Fruit fly (Drosophila melanogaster) whole organism, embryonic: Measurements from ENCODE around the gene MSBP.

Experiments used
- Bdp1 ChIP-seq: fragments of 200-800 bp; sonication (Bioruptor generic); optimal IDR thresholded peaks from 3 replicates; lab custom pipeline; 2016; ENCODE audit warnings: missing biosample characterization, missing genetic modification characterization
- CG10565 ChIP-seq: fragments of 200-800 bp; sonication (Bioruptor generic); optimal IDR thresholded peaks from 3 replicates; lab custom pipeline; 2016; ENCODE audit warnings: missing biosample characterization, mild to moderate bottlenecking, missing genetic modification characterization
- CG10654 ChIP-seq: fragments of 200-800 bp; sonication (Bioruptor generic); optimal IDR thresholded peaks from 2 replicates; lab custom pipeline; 2016; ENCODE audit warnings: missing biosample characterization, missing genetic modification characterization
- CG11723 ChIP-seq: fragments of 200-800 bp; sonication (Bioruptor generic); optimal IDR thresholded peaks from 2 replicates; lab custom pipeline; 2017; ENCODE audit warnings: missing biosample characterization, mild to moderate bottlenecking, missing genetic modification characterization
- CG12219 ChIP-seq: fragments of 200-800 bp; sonication (Bioruptor generic); optimal IDR thresholded peaks from 3 replicates; lab custom pipeline; 2018; ENCODE audit warnings: missing biosample characterization, mild to moderate bottlenecking, missing genetic modification characterization
- CG14050 ChIP-seq: fragments of 200-800 bp; sonication (Bioruptor generic); IDR thresholded peaks from 3 replicates; pipeline ENCODE4 v1.3.6; 2022; ENCODE audit warnings: missing biosample characterization, missing genetic modification characterization
- CG15073 ChIP-seq: fragments of 200-800 bp; sonication (Bioruptor generic); optimal IDR thresholded peaks from 2 replicates; lab custom pipeline; 2016; ENCODE audit warnings: missing biosample characterization, missing genetic modification characterization
- CG15479 ChIP-seq: fragments of 200-800 bp; sonication (Bioruptor generic); optimal IDR thresholded peaks from 3 replicates; lab custom pipeline; 2019; ENCODE audit warnings: missing biosample characterization, mild to moderate bottlenecking, missing genetic modification characterization, moderate library complexity
- CG1647 ChIP-seq: fragments of 200-800 bp; sonication (Bioruptor generic); optimal IDR thresholded peaks from 3 replicates; lab custom pipeline; 2016; ENCODE audit warnings: missing biosample characterization, missing genetic modification characterization
- CG16813 ChIP-seq: fragments of 200-800 bp; sonication (Bioruptor generic); IDR thresholded peaks from 3 replicates; pipeline ENCODE4 v1.3.6; 2022; ENCODE audit warnings: missing biosample characterization, missing genetic modification characterization; ENCODE audit not compliant: partially characterized antibody
- CG17359 ChIP-seq: fragments of 200-800 bp; sonication (Bioruptor generic); optimal IDR thresholded peaks from 3 replicates; lab custom pipeline; 2018; ENCODE audit warnings: missing biosample characterization, mild to moderate bottlenecking, missing genetic modification characterization, moderate library complexity
- CG17612 ChIP-seq: fragments of 200-800 bp; sonication (Bioruptor generic); IDR thresholded peaks from 2 replicates; pipeline ENCODE4 v1.3.6; 2022; ENCODE audit warnings: missing biosample characterization, missing genetic modification characterization
- CG17912 ChIP-seq: fragments of 200-800 bp; sonication (Bioruptor generic); optimal IDR thresholded peaks from 2 replicates; lab custom pipeline; 2018; ENCODE audit warnings: missing biosample characterization, mild to moderate bottlenecking, missing genetic modification characterization
- CG18476 ChIP-seq: fragments of 200-800 bp; sonication (Bioruptor generic); optimal IDR thresholded peaks from 2 replicates; lab custom pipeline; 2016; ENCODE audit warnings: missing biosample characterization, mild to moderate bottlenecking, missing genetic modification characterization
- CG2202 ChIP-seq: fragments of 200-800 bp; sonication (Bioruptor generic); optimal IDR thresholded peaks from 2 replicates; lab custom pipeline; 2018; ENCODE audit warnings: missing biosample characterization, mild to moderate bottlenecking, missing genetic modification characterization
- CG33557 ChIP-seq: fragments of 200-800 bp; sonication (Bioruptor generic); optimal IDR thresholded peaks from 2 replicates; lab custom pipeline; 2019; ENCODE audit warnings: missing biosample characterization, mild to moderate bottlenecking, missing genetic modification characterization, moderate library complexity
- CG6175 ChIP-seq: fragments of 200-800 bp; sonication (Bioruptor generic); IDR thresholded peaks from 3 replicates; pipeline ENCODE4 v1.3.6; 2022; ENCODE audit warnings: missing biosample characterization, missing genetic modification characterization
- CG8388 ChIP-seq: fragments of 200-800 bp; sonication (Bioruptor generic); optimal IDR thresholded peaks from 2 replicates; lab custom pipeline; 2019; ENCODE audit warnings: missing biosample characterization, mild to moderate bottlenecking, missing genetic modification characterization, moderate library complexity
- CG9215 ChIP-seq: fragments of 200-800 bp; sonication (Bioruptor generic); IDR thresholded peaks from 2 replicates; pipeline ENCODE4 v1.3.6; 2022; ENCODE audit warnings: missing biosample characterization, missing genetic modification characterization
- Dbx ChIP-seq: fragments of 200-800 bp; sonication (Bioruptor generic); IDR thresholded peaks from 3 replicates; pipeline ENCODE4 v1.3.6; 2022; ENCODE audit warnings: missing biosample characterization, missing genetic modification characterization
- Doc3 ChIP-seq: fragments of 200-800 bp; sonication (Bioruptor generic); IDR thresholded peaks from 3 replicates; pipeline ENCODE4 v1.3.6; 2022; ENCODE audit warnings: missing biosample characterization, missing genetic modification characterization; ENCODE audit not compliant: partially characterized antibody
- Drgx ChIP-seq: fragments of 200-800 bp; sonication (Bioruptor generic); IDR thresholded peaks from 2 replicates; pipeline ENCODE4 v1.3.6; 2022; ENCODE audit warnings: missing biosample characterization, missing genetic modification characterization
- HHEX ChIP-seq: fragments of 200-800 bp; sonication (Bioruptor generic); optimal IDR thresholded peaks from 3 replicates; lab custom pipeline; 2017; ENCODE audit warnings: missing biosample characterization, mild to moderate bottlenecking, missing genetic modification characterization, missing genetic modification reagents
- Hand ChIP-seq: fragments of 200-800 bp; sonication (Bioruptor generic); optimal IDR thresholded peaks from 2 replicates; lab custom pipeline; 2017; ENCODE audit warnings: mild to moderate bottlenecking, missing biosample characterization, missing genetic modification reagents, missing genetic modification characterization
- Hsf ChIP-seq: fragments of 200-800 bp; sonication (Bioruptor generic); optimal IDR thresholded peaks from 3 replicates; lab custom pipeline; 2016; ENCODE audit warnings: missing biosample characterization, missing genetic modification characterization
- MTF-1 ChIP-seq: fragments of 200-800 bp; sonication (Bioruptor generic); optimal IDR thresholded peaks from 2 replicates; lab custom pipeline; 2018; ENCODE audit warnings: missing biosample characterization, mild to moderate bottlenecking, missing genetic modification characterization, borderline replicate concordance
- NK7.1 ChIP-seq: fragments of 200-800 bp; sonication (Bioruptor generic); optimal IDR thresholded peaks from 3 replicates; lab custom pipeline; 2016; ENCODE audit warnings: missing biosample characterization, missing genetic modification characterization
- Nf-YA ChIP-seq: fragments of 200-800 bp; sonication (Bioruptor generic); IDR thresholded peaks from 2 replicates; pipeline ENCODE4 v1.3.6; 2022; ENCODE audit warnings: missing biosample characterization, missing genetic modification characterization
- Oli ChIP-seq: fragments of 200-800 bp; sonication (Bioruptor generic); optimal IDR thresholded peaks from 2 replicates; lab custom pipeline; 2018; ENCODE audit warnings: missing biosample characterization, mild to moderate bottlenecking, missing genetic modification characterization, moderate library complexity
- Sry-β ChIP-seq: fragments of 200-800 bp; sonication (Bioruptor generic); optimal IDR thresholded peaks from 2 replicates; lab custom pipeline; 2018; ENCODE audit warnings: missing biosample characterization, mild to moderate bottlenecking, missing genetic modification characterization, moderate library complexity
- Vsx1 ChIP-seq: fragments of 200-800 bp; sonication (Bioruptor generic); optimal IDR thresholded peaks from 2 replicates; lab custom pipeline; 2017; ENCODE audit warnings: missing biosample characterization, mild to moderate bottlenecking, missing genetic modification characterization, missing genetic modification reagents
- Xrp1 ChIP-seq: fragments of 200-800 bp; sonication (Bioruptor generic); IDR thresholded peaks from 2 replicates; pipeline ENCODE4 v1.3.6; 2022; ENCODE audit warnings: missing biosample characterization, missing genetic modification characterization
- ap ChIP-seq: fragments of 200-800 bp; sonication (Bioruptor generic); IDR thresholded peaks from 2 replicates; pipeline ENCODE4 v1.3.6; 2022; ENCODE audit warnings: missing biosample characterization, missing genetic modification characterization
- bowl ChIP-seq: fragments of 200-800 bp; sonication (Bioruptor generic); IDR thresholded peaks from 2 replicates; pipeline ENCODE4 v1.3.6; 2022; ENCODE audit warnings: missing biosample characterization, missing genetic modification characterization
- cato ChIP-seq: fragments of 200-800 bp; sonication (Bioruptor generic); optimal IDR thresholded peaks from 2 replicates; lab custom pipeline; 2016; ENCODE audit warnings: missing biosample characterization, missing genetic modification characterization, borderline replicate concordance
- chinmo ChIP-seq: fragments of 200-800 bp; sonication (Bioruptor generic); IDR thresholded peaks from 4 replicates; pipeline ENCODE4 v1.3.6; 2022; ENCODE audit warnings: missing biosample characterization, missing genetic modification characterization; ENCODE audit not compliant: partially characterized antibody
- croc ChIP-seq: fragments of 200-800 bp; sonication (Bioruptor generic); conservative IDR thresholded peaks from 3 replicates; pipeline ENCODE4 v1.3.6; 2022; ENCODE audit warnings: missing biosample characterization, missing genetic modification characterization
- gce ChIP-seq: fragments of 200-800 bp; sonication (Bioruptor generic); IDR thresholded peaks from 3 replicates; pipeline ENCODE4 v1.3.6; 2022; ENCODE audit warnings: missing biosample characterization, missing genetic modification characterization
- mld ChIP-seq: fragments of 200-800 bp; sonication (Bioruptor generic); IDR thresholded peaks from 3 replicates; pipeline ENCODE4 v1.3.6; 2022; ENCODE audit warnings: missing biosample characterization, missing genetic modification characterization; ENCODE audit not compliant: partially characterized antibody
- p53 ChIP-seq: fragments of 200-800 bp; sonication (Bioruptor generic); optimal IDR thresholded peaks from 2 replicates; lab custom pipeline; 2016; ENCODE audit warnings: missing biosample characterization, missing genetic modification characterization
- pan ChIP-seq, 4 experiments: fragments of >200 bp in 3 of 4; fragments of 200-800 bp in 1 of 4; sonication (Bioruptor generic) in 1 of 4; optimal IDR thresholded peaks in 3 of 4; IDR thresholded peaks in 1 of 4; 2 replicates each; pipeline versions ENCODE4 v1.3.6 to Lab custom; 2017 to 2022; ENCODE audit warnings: missing biosample characterization in 2 of 4, missing genetic modification characterization in 2 of 4, mixed read lengths in 1 of 4
- peb ChIP-seq: fragments of 200-800 bp; sonication (Bioruptor generic); IDR thresholded peaks from 2 replicates; pipeline ENCODE4 v1.3.6; 2022; ENCODE audit warnings: missing biosample characterization, missing genetic modification characterization
- pzg ChIP-seq: fragments of 200-800 bp; sonication (Bioruptor generic); optimal IDR thresholded peaks from 3 replicates; lab custom pipeline; 2018; ENCODE audit warnings: missing biosample characterization, mild to moderate bottlenecking, missing genetic modification characterization, moderate library complexity
- salm ChIP-seq: fragments of 200-800 bp; sonication (Bioruptor generic); optimal IDR thresholded peaks from 2 replicates; lab custom pipeline; 2018; ENCODE audit warnings: missing biosample characterization, mild to moderate bottlenecking, missing genetic modification characterization
- tap ChIP-seq: fragments of 200-800 bp; optimal IDR thresholded peaks from 3 replicates; lab custom pipeline; 2019; ENCODE audit warnings: missing biosample characterization, mild to moderate bottlenecking, missing genetic modification characterization, moderate library complexity
- trh ChIP-seq: fragments of 200-800 bp; sonication (Bioruptor generic); optimal IDR thresholded peaks from 2 replicates; lab custom pipeline; 2016; ENCODE audit warnings: missing biosample characterization, missing genetic modification characterization
- twi ChIP-seq: fragments of 200-800 bp; optimal IDR thresholded peaks from 2 replicates; lab custom pipeline; 2019; ENCODE audit warnings: missing biosample characterization, mild to moderate bottlenecking, missing genetic modification characterization, moderate library complexity
- unc-4 ChIP-seq: fragments of 200-800 bp; sonication (Bioruptor generic); IDR thresholded peaks from 2 replicates; pipeline ENCODE4 v1.3.6; 2022; ENCODE audit warnings: missing biosample characterization, missing genetic modification characterization; ENCODE audit not compliant: partially characterized antibody
- zen2 ChIP-seq: fragments of 200-800 bp; sonication (Bioruptor generic); IDR thresholded peaks from 3 replicates; pipeline ENCODE4 v1.3.6; 2022; ENCODE audit warnings: missing biosample characterization, missing genetic modification characterization; ENCODE audit not compliant: partially characterized antibody

MSBP gene

dm6 chrX:15867863-15868262 lies 22.0 kb downstream of the MSBP start, which contains the start of gene Gapdh2 (continued):
- TF ChIP-seq Hand (GFP tag; lab: Kevin White, UChicago) (peak; percentile 100), CG18476 (GFP tag; lab: Kevin White, UChicago) (peak; percentile 99), Sry-β (GFP tag; lab: Kevin White, UChicago) (peak; percentile 71), CG16813 (GFP tag; lab: Robert Waterston, UW) (no peak), MTF-1 (GFP tag; lab: Kevin White, UChicago) (peak; percentile 98), CG17612 (GFP tag; lab: Robert Waterston, UW) (peak; percentile 98), twi (tag; lab: Kevin White, UChicago) (peak; percentile 96), unc-4 (GFP tag; lab: Robert Waterston, UW) (peak; percentile 38; the same call in 1 of the 2 replicates), pzg (GFP tag; lab: Kevin White, UChicago) (peak; percentile 48), tap (tag; lab: Kevin White, UChicago) (peak; percentile 100), CG15479 (GFP tag; lab: Kevin White, UChicago) (peak; percentile 10), Nf-YA (GFP tag; lab: Robert Waterston, UW) (peak; percentile 99), Oli (tag; lab: Kevin White, UChicago) (peak; percentile 99), CG2202 (tag; lab: Kevin White, UChicago) (peak; percentile 97), CG10565 (peak; percentile 92), CG1647 (GFP tag; lab: Kevin White, UChicago) (peak; percentile 97), Bdp1 (peak; percentile 92), mld (GFP tag; lab: Robert Waterston, UW) (no peak), CG10654 (GFP tag; lab: Kevin White, UChicago) (peak; percentile 98), CG11723 (GFP tag; lab: Kevin White, UChicago) (peak; percentile 99), CG14050 (GFP tag; lab: Robert Waterston, UW) (peak; percentile 99), cato (peak; percentile 96), peb (peak; percentile 95), gce (GFP tag; lab: Robert Waterston, UW) (no peak; the same call in none of the 3 replicates), salm (tag; lab: Kevin White, UChicago) (peak; percentile 100), CG17359 (peak; percentile 100), croc (GFP tag; lab: Robert Waterston, UW) (peak; percentile 96), bowl (GFP tag; lab: Robert Waterston, UW) (peak; percentile 99), CG17912 (GFP tag; lab: Kevin White, UChicago) (peak; percentile 100), ap (GFP tag; lab: Robert Waterston, UW) (peak; percentile 98), Vsx1 (GFP tag; lab: Kevin White, UChicago) (peak; percentile 97), HHEX (GFP tag; lab: Kevin White, UChicago) (peak; percentile 100), trh (GFP tag; lab: Kevin White, UChicago) (peak; percentile 96), CG6175 (GFP tag; lab: Robert Waterston, UW) (peak; percentile 98), p53 (GFP tag; lab: Kevin White, UChicago) (peak; percentile 77), Dbx (peak; percentile 99), CG9215 (GFP tag; lab: Robert Waterston, UW) (peak; percentile 96), CG12219 (GFP tag; lab: Kevin White, UChicago) (peak; percentile 100), CG15073 (peak; percentile 84), Xrp1 (GFP tag; lab: Robert Waterston, UW) (peak; percentile 99), pan (optimal IDR thresholded peaks at IDR 0.05; lab: Kevin White, UChicago) (no peak), pan (GFP tag; optimal IDR thresholded peaks at IDR 0.05 in 1 of 2, IDR thresholded peaks at IDR 0.05 in 1 of 2) (peak in 1 of 2 experiments; percentile 99), chinmo (0 out of 4 replicates have a peak, but pooled peaks have one; percentile 46), NK7.1 (GFP tag; lab: Kevin White, UChicago) (peak; percentile 97), zen2 (no peak), Hsf (peak; percentile 98), CG8388 (GFP tag; lab: Kevin White, UChicago) (peak; percentile 99), Doc3 (GFP tag; lab: Robert Waterston, UW) (no peak), CG33557 (GFP tag; lab: Kevin White, UChicago) (peak; percentile 90), Drgx (GFP tag; lab: Robert Waterston, UW) (peak; percentile 100)
